Worm (Caenorhabditis elegans) whole organism, early embryonic: ENCODE data around the gene col-140.

Source experiments
- B0310.2 ChIP-seq: sonication (generic microtip); optimal IDR thresholded peaks from 2 replicates; lab custom pipeline; 2016; ENCODE audit warnings: mild to moderate bottlenecking, missing genetic modification characterization, missing compliant biosample characterization
- F13C5.2 ChIP-seq: sonication (generic microtip); optimal IDR thresholded peaks from 2 replicates; lab custom pipeline; 2017; ENCODE audit warnings: mild to moderate bottlenecking, missing genetic modification characterization, inconsistent platforms, missing compliant biosample characterization
- aly-1 ChIP-seq: sonication (generic microtip); optimal IDR thresholded peaks from 2 replicates; lab custom pipeline; 2016; ENCODE audit warnings: missing genetic modification characterization, missing compliant biosample characterization
- ama-1 ChIP-seq: fragments of 150-350 bp; optimal IDR thresholded peaks from 2 replicates; lab custom pipeline; 2014
- ceh-13 ChIP-seq: fragments of 200-800 bp; sonication (Bioruptor generic); optimal IDR thresholded peaks from 2 replicates; lab custom pipeline; 2018; ENCODE audit warnings: mild to moderate bottlenecking, missing genetic modification characterization, missing compliant biosample characterization
- ets-7 ChIP-seq: sonication (generic microtip); optimal IDR thresholded peaks from 2 replicates; lab custom pipeline; 2016; ENCODE audit warnings: missing genotype, missing genetic modification characterization, missing compliant biosample characterization
- flt-1 ChIP-seq: fragments of 200-800 bp; sonication (Bioruptor generic); IDR thresholded peaks from 2 replicates; pipeline ENCODE4 v1.3.6; 2022; ENCODE audit warnings: missing genetic modification characterization, missing compliant biosample characterization
- hmbx-1 ChIP-seq: sonication (generic microtip); optimal IDR thresholded peaks from 2 replicates; lab custom pipeline; 2016; ENCODE audit warnings: mild to moderate bottlenecking, missing genetic modification characterization, missing compliant biosample characterization
- hnd-1 ChIP-seq: sonication (generic microtip); optimal IDR thresholded peaks from 2 replicates; lab custom pipeline; 2016; ENCODE audit warnings: missing genetic modification characterization, missing compliant biosample characterization
- pes-1 ChIP-seq: fragments of 200-800 bp; sonication (Bioruptor generic); IDR thresholded peaks from 2 replicates; pipeline ENCODE4 v1.3.6; 2022; ENCODE audit warnings: missing genetic modification reagents, missing genetic modification characterization, missing compliant biosample characterization
- tbx-11 ChIP-seq: fragments of 200-800 bp; sonication (Bioruptor generic); IDR thresholded peaks from 2 replicates; pipeline ENCODE4 v1.3.6; 2022; ENCODE audit warnings: missing genetic modification characterization, missing compliant biosample characterization
- tra-4 ChIP-seq: sonication (generic microtip); optimal IDR thresholded peaks from 2 replicates; lab custom pipeline; 2017; ENCODE audit warnings: missing genetic modification characterization, missing compliant biosample characterization

- TF ChIP-seq ets-7 (tag; lab: Kevin White, UChicago) (no peak), tbx-11 (no peak), ceh-13 (GFP tag; lab: Kevin White, UChicago) (no peak), B0310.2 (tag; lab: Kevin White, UChicago) (no peak), ama-1 (lab: Kevin White, UChicago) (no peak), hnd-1 (tag; lab: Kevin White, UChicago) (no peak), flt-1 (GFP tag; lab: Robert Waterston, UW) (no peak), aly-1 (tag; lab: Kevin White, UChicago) (no peak), hmbx-1 (tag; lab: Kevin White, UChicago) (no peak), tra-4 (no peak), pes-1 (GFP tag; lab: Robert Waterston, UW) (no peak), F13C5.2 (tag; lab: Kevin White, UChicago) (no peak)
Observed at ce11 chrV:5822968-5823367, 13.7 kb downstream of the col-140 start.
